Worm (Caenorhabditis elegans): Measurements from ENCODE around the gene fbxa-210.

fbxa-210 gene

ce11 chrV:18125075-18125474 is at the start of gene fbxa-210:
fbxa-210 (plus strand) TSS chrV:18125375.
- peak; percentile 34 for TF ChIP-seq aha-1 (tag)
- TF ChIP-seq nhr-48 (tag; optimal IDR thresholded peaks at IDR 0.05), result no peak

ce11 chrV:18079163-18079562 is 46.0 kb upstream of the fbxa-210 start:
- TF ChIP-seq nhr-111 (GFP tag; optimal IDR thresholded peaks at IDR 0.05) (no peak), ctbp-1 (GFP tag; IDR thresholded peaks at IDR 0.05) (peak; percentile 64), attf-4 (tag; optimal IDR thresholded peaks at IDR 0.05) (no peak), fos-1 (tag; optimal IDR thresholded peaks at IDR 0.05) (no peak), snpc-1.2 (GFP tag; IDR thresholded peaks at IDR 0.05) (no peak), daf-19 (GFP tag; conservative IDR thresholded peaks at IDR 0.05) (no peak), F49E8.2 (tag; optimal IDR thresholded peaks at IDR 0.05; ENCODE audit: borderline replicate concordance) (no peak), hmg-1.1 (GFP tag; IDR thresholded peaks at IDR 0.05) (peak; percentile 90), lin-13 (GFP tag; optimal IDR thresholded peaks at IDR 0.05) (no peak), Y5F2A.4 (GFP tag; optimal IDR thresholded peaks at IDR 0.05) (no peak), set-16 (GFP tag; IDR thresholded peaks at IDR 0.05) (0 out of 2 replicates have a peak, but pooled peaks have one; percentile 7), nhr-10 (tag; optimal IDR thresholded peaks at IDR 0.05) (no peak), mes-2 (tag; optimal IDR thresholded peaks at IDR 0.05; ENCODE audit: poor library complexity, severe bottlenecking) (peak; percentile 74), daf-16 (GFP tag; optimal IDR thresholded peaks at IDR 0.05) (peak in 1 of 2 experiments; percentile 83), daf-16 (tag; optimal IDR thresholded peaks at IDR 0.05) (peak; percentile 70), ceh-44 (GFP tag; IDR thresholded peaks at IDR 0.05) (no peak), duxl-1 (tag; optimal IDR thresholded peaks at IDR 0.05; ENCODE audit: poor library complexity) (peak; percentile 41), nhr-25 (tag; optimal IDR thresholded peaks at IDR 0.05; ENCODE audit: borderline replicate concordance, insufficient read depth) (no peak), F37D6.2 (tag; optimal IDR thresholded peaks at IDR 0.05) (peak; percentile 44), nhr-6 (tag; optimal IDR thresholded peaks at IDR 0.05) (peak; percentile 69), rbr-2 (tag; optimal IDR thresholded peaks at IDR 0.05) (peak; percentile 80), ztf-7 (tag; optimal IDR thresholded peaks at IDR 0.05) (no peak), nhr-28 (tag; optimal IDR thresholded peaks at IDR 0.05) (peak; percentile 68), T26A8.4 (GFP tag; IDR thresholded peaks at IDR 0.05) (peak; percentile 59), jun-1 (tag; optimal IDR thresholded peaks at IDR 0.05) (peak; percentile 6), mep-1 (tag; optimal IDR thresholded peaks at IDR 0.05) (peak; percentile 83), unc-39 (tag; optimal IDR thresholded peaks at IDR 0.05) (no peak), nhr-48 (tag; optimal IDR thresholded peaks at IDR 0.05) (peak; percentile 18), Y48G9A.11 (GFP tag; IDR thresholded peaks at IDR 0.05) (no peak), vab-7 (GFP tag; IDR thresholded peaks at IDR 0.05) (no peak), lir-3 (tag; optimal IDR thresholded peaks at IDR 0.05) (no peak), ztf-11 (tag; optimal IDR thresholded peaks at IDR 0.05) (no peak), lsy-2 (tag; optimal IDR thresholded peaks at IDR 0.05) (peak; percentile 18 to 86), hif-1 (tag; optimal IDR thresholded peaks at IDR 0.05) (peak in 1 of 2 experiments; percentile 54), cey-2 (tag; optimal IDR thresholded peaks at IDR 0.05; ENCODE audit: borderline replicate concordance, insufficient read depth) (no peak), aly-2 (tag; optimal IDR thresholded peaks at IDR 0.05) (no peak), snpc-4 (tag; optimal IDR thresholded peaks at IDR 0.05) (peak; percentile 15), mdl-1 (tag; optimal IDR thresholded peaks at IDR 0.05) (peak in 1 of 2 experiments; percentile 14), sdz-12 (GFP tag; optimal IDR thresholded peaks at IDR 0.05) (no peak), ceh-20 (GFP tag; IDR thresholded peaks at IDR 0.05) (peak; percentile 77), hlh-11 (tag; optimal IDR thresholded peaks at IDR 0.05) (peak; percentile 82), unc-130 (GFP tag; optimal IDR thresholded peaks at IDR 0.05) (no peak), nhr-42 (GFP tag; IDR thresholded peaks at IDR 0.05) (no peak), Y105C5A.15 (GFP tag; IDR thresholded peaks at IDR 0.05) (no peak), lim-7 (GFP tag; IDR thresholded peaks at IDR 0.05) (no peak), lin-15B (tag; optimal IDR thresholded peaks at IDR 0.05) (no peak), nhr-11 (tag; optimal IDR thresholded peaks at IDR 0.05) (peak; percentile 76), lin-38 (GFP tag; IDR thresholded peaks at IDR 0.05) (peak; percentile 77), fkh-10 (GFP tag; optimal IDR thresholded peaks at IDR 0.05) (peak; percentile 1)
